Worm (Caenorhabditis elegans) whole organism, early embryonic: ENCODE results near the gene T13A10.64.
"Not testable (repeated sequence)": the region's sequence is repeated elsewhere in the genome, so short reads cannot be mapped to it uniquely, and the experiment has no call there.

Source experiments
- B0310.2 ChIP-seq: sonication (generic microtip); optimal IDR thresholded peaks from 2 replicates; lab custom pipeline; 2016; ENCODE audit warnings: mild to moderate bottlenecking, missing genetic modification characterization, missing compliant biosample characterization
- F13C5.2 ChIP-seq: sonication (generic microtip); optimal IDR thresholded peaks from 2 replicates; lab custom pipeline; 2017; ENCODE audit warnings: mild to moderate bottlenecking, missing genetic modification characterization, inconsistent platforms, missing compliant biosample characterization
- aly-1 ChIP-seq: sonication (generic microtip); optimal IDR thresholded peaks from 2 replicates; lab custom pipeline; 2016; ENCODE audit warnings: missing genetic modification characterization, missing compliant biosample characterization
- ama-1 ChIP-seq: fragments of 150-350 bp; optimal IDR thresholded peaks from 2 replicates; lab custom pipeline; 2014
- ceh-13 ChIP-seq: fragments of 200-800 bp; sonication (Bioruptor generic); optimal IDR thresholded peaks from 2 replicates; lab custom pipeline; 2018; ENCODE audit warnings: mild to moderate bottlenecking, missing genetic modification characterization, missing compliant biosample characterization
- ceh-36 ChIP-seq: sonication (generic microtip); optimal IDR thresholded peaks from 2 replicates; lab custom pipeline; 2016; ENCODE audit warnings: missing genetic modification characterization, inconsistent platforms, missing compliant biosample characterization
- ets-7 ChIP-seq: sonication (generic microtip); optimal IDR thresholded peaks from 2 replicates; lab custom pipeline; 2016; ENCODE audit warnings: missing genotype, missing genetic modification characterization, missing compliant biosample characterization
- flt-1 ChIP-seq: fragments of 200-800 bp; sonication (Bioruptor generic); IDR thresholded peaks from 2 replicates; pipeline ENCODE4 v1.3.6; 2022; ENCODE audit warnings: missing genetic modification characterization, missing compliant biosample characterization
- hmbx-1 ChIP-seq: sonication (generic microtip); optimal IDR thresholded peaks from 2 replicates; lab custom pipeline; 2016; ENCODE audit warnings: mild to moderate bottlenecking, missing genetic modification characterization, missing compliant biosample characterization
- hmg-4 ChIP-seq: fragments of 200-800 bp; sonication (Bioruptor generic); optimal IDR thresholded peaks from 2 replicates; lab custom pipeline; 2018; ENCODE audit warnings: mild to moderate bottlenecking, missing genetic modification characterization, missing compliant biosample characterization
- hnd-1 ChIP-seq: sonication (generic microtip); optimal IDR thresholded peaks from 2 replicates; lab custom pipeline; 2016; ENCODE audit warnings: missing genetic modification characterization, missing compliant biosample characterization
- pes-1 ChIP-seq: fragments of 200-800 bp; sonication (Bioruptor generic); IDR thresholded peaks from 2 replicates; pipeline ENCODE4 v1.3.6; 2022; ENCODE audit warnings: missing genetic modification reagents, missing genetic modification characterization, missing compliant biosample characterization
- scrt-1 ChIP-seq: fragments of 200-800 bp; sonication (Bioruptor generic); IDR thresholded peaks from 2 replicates; pipeline ENCODE4 v1.3.6; 2022; ENCODE audit warnings: missing genetic modification characterization, missing compliant biosample characterization
- sea-1 ChIP-seq: fragments of 200-800 bp; sonication (Bioruptor generic); conservative IDR thresholded peaks from 2 replicates; pipeline ENCODE4 v1.3.6; 2022; ENCODE audit warnings: missing genetic modification characterization, missing compliant biosample characterization
- tbx-11 ChIP-seq: fragments of 200-800 bp; sonication (Bioruptor generic); IDR thresholded peaks from 2 replicates; pipeline ENCODE4 v1.3.6; 2022; ENCODE audit warnings: missing genetic modification characterization, missing compliant biosample characterization
- tbx-37 ChIP-seq: fragments of 200-800 bp; sonication (Bioruptor generic); conservative IDR thresholded peaks from 2 replicates; pipeline ENCODE4 v1.3.6; 2022; ENCODE audit warnings: missing genetic modification reagents, missing genetic modification characterization, missing compliant biosample characterization
- tra-4 ChIP-seq: sonication (generic microtip); optimal IDR thresholded peaks from 2 replicates; lab custom pipeline; 2017; ENCODE audit warnings: missing genetic modification characterization, missing compliant biosample characterization

The T13A10.64 gene

DNA sequence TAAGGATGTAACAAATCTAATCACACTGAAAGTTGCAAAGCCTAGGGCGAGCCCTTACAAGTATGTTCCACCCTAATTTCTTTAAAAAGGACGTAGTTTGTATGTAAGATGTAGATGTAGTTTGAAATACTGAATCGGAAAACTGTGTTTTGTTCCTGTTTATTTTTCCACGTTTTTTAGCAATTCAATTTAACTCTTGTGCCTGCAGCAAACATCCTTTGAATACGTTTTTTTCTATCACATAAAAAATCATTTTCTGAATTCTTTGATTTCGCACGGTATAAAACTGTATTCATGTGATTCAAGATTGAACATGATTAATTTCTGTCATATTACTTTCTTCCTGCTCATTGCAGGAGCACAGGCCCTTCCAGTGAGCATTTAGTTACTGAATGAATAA is 14.7 kb upstream of the T13A10.64 start, which contains the start of gene F58F9.9:
Gene F58F9.9 (plus strand): TSS at position 301 of the 400 bp plus-strand sequence.
- no peak for TF ChIP-seq hnd-1 (tag; lab: Kevin White, UChicago)
- TF ChIP-seq tra-4 (tag; lab: Kevin White, UChicago), result no peak
- no peak for TF ChIP-seq scrt-1 (GFP tag; lab: Robert Waterston, UW)
- no peak for TF ChIP-seq tbx-37 (GFP tag; lab: Robert Waterston, UW)

DNA sequence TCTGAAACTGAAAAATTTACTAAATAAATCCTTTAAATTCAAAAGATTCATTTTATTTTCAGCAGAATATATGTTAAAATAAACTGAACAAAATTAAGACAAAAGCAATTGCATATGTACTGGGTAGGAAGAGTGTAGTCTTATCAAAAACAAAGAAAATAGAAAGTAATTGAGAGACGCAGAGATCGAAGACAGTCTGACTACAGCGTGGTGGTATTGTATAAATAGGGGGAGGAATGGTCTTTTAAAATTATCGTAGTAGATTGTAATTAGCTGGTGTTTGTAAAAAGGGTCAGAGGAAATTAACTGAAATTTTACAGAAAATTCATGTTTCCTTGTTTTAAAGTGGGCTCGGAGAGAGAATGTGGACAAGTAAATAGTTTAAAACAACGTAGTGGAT is 6.2 kb upstream of the T13A10.64 start, which contains the start of gene acox-3:
Gene acox-3 (minus strand): TSS at position 7 of the 400 bp plus-strand sequence.
- TF ChIP-seq scrt-1 (GFP tag; lab: Robert Waterston, UW) (no peak), F13C5.2 (tag; lab: Kevin White, UChicago) (no peak), ama-1 (lab: Kevin White, UChicago) (no peak), sea-1 (GFP tag; lab: Robert Waterston, UW) (no peak), tra-4 (tag; lab: Kevin White, UChicago) (no peak), hmbx-1 (tag; lab: Kevin White, UChicago) (no peak), pes-1 (GFP tag; lab: Robert Waterston, UW) (no peak), hnd-1 (tag; lab: Kevin White, UChicago) (no peak), ceh-13 (GFP tag; lab: Kevin White, UChicago) (no peak), aly-1 (tag; lab: Kevin White, UChicago) (no peak), tbx-11 (GFP tag; lab: Robert Waterston, UW) (no peak), hmg-4 (GFP tag; lab: Kevin White, UChicago) (no peak)

DNA sequence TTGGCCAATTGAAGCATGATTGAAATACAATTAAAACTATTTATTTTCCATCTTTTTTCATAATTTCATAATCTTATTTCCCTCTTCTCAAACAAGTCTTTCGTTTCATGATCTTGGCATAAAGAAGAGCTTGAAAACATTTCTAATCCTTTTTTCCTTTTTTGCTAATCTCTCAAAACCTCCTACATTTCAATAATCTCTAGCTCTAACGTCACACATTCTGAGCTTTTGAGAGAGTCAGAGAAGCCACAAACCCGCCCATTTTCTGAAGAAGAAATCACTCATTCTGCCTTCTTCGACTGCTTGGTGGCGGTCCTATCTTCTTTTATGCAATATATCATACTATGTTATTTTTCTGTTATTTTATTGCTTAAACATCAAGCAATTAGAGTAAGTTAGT is 5.1 kb upstream of the T13A10.64 start, which contains the start of gene F58F9.1:
Gene F58F9.1 (plus strand): TSS at position 251 of the 400 bp plus-strand sequence.
- TF ChIP-seq hmg-4 (GFP tag; lab: Kevin White, UChicago) (no peak), ama-1 (lab: Kevin White, UChicago) (no peak), tra-4 (tag; lab: Kevin White, UChicago) (no peak), ets-7 (no peak), flt-1 (GFP tag; lab: Robert Waterston, UW) (no peak), hmbx-1 (tag; lab: Kevin White, UChicago) (no peak), tbx-37 (GFP tag; lab: Robert Waterston, UW) (no peak), aly-1 (tag; lab: Kevin White, UChicago) (no peak)

DNA sequence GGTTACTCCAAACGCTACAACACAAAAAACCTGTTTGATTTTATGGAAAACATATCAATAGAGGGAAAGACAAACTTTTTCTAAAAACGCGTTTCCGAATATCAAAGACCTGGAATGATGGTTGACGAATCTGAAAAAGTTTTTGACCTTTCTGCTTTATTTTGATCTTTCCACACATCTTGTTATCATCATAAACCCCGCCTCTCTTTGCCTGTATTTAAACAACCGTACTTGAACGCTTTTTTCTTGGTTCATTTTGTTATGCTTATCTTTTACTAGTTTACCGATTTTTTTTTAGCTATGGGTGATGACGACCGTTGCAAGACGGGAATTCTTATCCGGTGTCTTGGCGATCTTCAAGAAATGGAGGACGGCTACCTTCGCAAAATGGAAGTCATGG is 1.7 kb upstream of the T13A10.64 start, which contains the start of gene T13A10.2:
Gene T13A10.2 (plus strand): TSS at position 301 of the 400 bp plus-strand sequence.
- TF ChIP-seq tbx-37 (GFP tag; lab: Robert Waterston, UW); B0310.2 (tag; lab: Kevin White, UChicago); flt-1 (GFP tag; lab: Robert Waterston, UW): not testable (repeated sequence)

DNA sequence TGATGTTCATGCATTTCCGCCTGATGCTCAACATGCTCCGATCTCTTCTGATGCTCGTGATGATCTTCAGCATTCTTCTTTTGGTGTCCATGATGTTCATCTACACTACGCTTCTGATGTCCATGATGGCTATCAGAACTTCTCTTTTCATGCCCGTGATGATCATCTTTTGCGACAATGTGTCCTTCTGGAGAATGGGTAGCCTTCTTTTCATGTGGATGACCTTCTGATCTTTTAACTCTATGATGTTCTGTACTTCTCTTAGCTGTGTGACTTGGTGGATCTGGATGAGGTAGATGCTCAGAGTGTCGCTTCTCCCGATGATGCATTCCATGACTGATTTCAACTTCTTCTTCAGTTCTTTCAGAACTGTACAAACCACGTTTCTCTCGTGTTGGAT is 4.2 kb downstream of the T13A10.64 start:
- TF ChIP-seq hmbx-1 (tag; lab: Kevin White, UChicago) (no peak), tbx-11 (GFP tag; lab: Robert Waterston, UW) (no peak), hnd-1 (tag; lab: Kevin White, UChicago) (no peak), flt-1 (GFP tag; lab: Robert Waterston, UW) (no peak), ama-1 (lab: Kevin White, UChicago) (no peak), ceh-36 (tag; lab: Kevin White, UChicago) (no peak), tbx-37 (GFP tag; lab: Robert Waterston, UW) (no peak), scrt-1 (GFP tag; lab: Robert Waterston, UW) (no peak), B0310.2 (tag; lab: Kevin White, UChicago) (no peak), pes-1 (GFP tag; lab: Robert Waterston, UW) (no peak), tra-4 (tag; lab: Kevin White, UChicago) (no peak), aly-1 (tag; lab: Kevin White, UChicago) (no peak), ets-7 (no peak), ceh-13 (GFP tag; lab: Kevin White, UChicago) (no peak), hmg-4 (GFP tag; lab: Kevin White, UChicago) (no peak), F13C5.2 (tag; lab: Kevin White, UChicago) (no peak), sea-1 (GFP tag; lab: Robert Waterston, UW) (no peak)

DNA sequence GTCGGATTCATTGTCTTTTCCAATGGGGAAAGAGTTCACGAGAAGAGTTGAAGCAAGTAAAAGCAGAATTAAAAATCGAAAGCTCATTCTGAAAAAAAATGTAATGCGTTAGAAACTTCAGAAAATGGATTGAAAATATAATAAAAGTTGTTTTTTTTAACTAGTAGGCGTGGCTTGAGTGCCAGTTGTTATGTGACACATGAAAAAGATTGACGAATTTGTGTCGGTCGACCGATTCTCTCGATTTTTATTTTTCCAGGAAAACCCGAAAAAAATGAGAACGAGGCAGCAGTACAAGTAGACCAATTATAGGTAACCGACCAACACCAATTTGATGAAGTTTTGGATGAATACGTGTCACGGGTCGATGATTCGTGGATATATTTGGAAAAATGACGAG is 5.0 kb downstream of the T13A10.64 start, which contains the start of gene nlp-16:
Gene nlp-16 (minus strand): TSS at position 101 of the 400 bp plus-strand sequence.
- TF ChIP-seq tbx-11 (GFP tag; lab: Robert Waterston, UW), result no peak
- TF ChIP-seq flt-1 (GFP tag; lab: Robert Waterston, UW), result no peak
- TF ChIP-seq ceh-13 (GFP tag; lab: Kevin White, UChicago), result no peak
- no peak for TF ChIP-seq ceh-36 (tag; lab: Kevin White, UChicago)
- TF ChIP-seq sea-1 (GFP tag; lab: Robert Waterston, UW), result no peak
- no peak for TF ChIP-seq tra-4 (tag; lab: Kevin White, UChicago)
- TF ChIP-seq hmg-4 (GFP tag; lab: Kevin White, UChicago), result no peak

DNA sequence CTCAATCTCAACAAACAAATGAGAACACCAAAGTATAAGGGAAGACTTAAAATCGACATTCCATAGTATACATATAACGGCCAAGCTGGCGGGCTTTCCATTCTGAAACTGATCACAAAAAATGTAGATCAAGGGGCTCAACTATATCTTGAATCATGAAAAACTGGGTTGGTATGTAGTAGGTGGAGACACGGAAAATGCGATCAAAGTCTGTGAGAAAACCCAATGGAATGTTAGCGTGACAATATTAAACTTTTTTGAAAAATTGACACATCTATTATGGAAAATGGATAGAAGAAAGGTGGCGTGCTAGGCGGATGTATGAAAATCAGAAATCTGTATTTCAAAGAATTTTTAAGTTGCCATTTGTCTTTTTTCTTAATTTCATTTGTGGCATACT is 8.5 kb downstream of the T13A10.64 start, which contains the start of gene srv-28:
Gene srv-28 (minus strand): TSS at position 101 of the 400 bp plus-strand sequence.
- no peak for TF ChIP-seq ets-7
- no peak for TF ChIP-seq ceh-36 (tag; lab: Kevin White, UChicago)
- no peak for TF ChIP-seq flt-1 (GFP tag; lab: Robert Waterston, UW)
- no peak for TF ChIP-seq B0310.2 (tag; lab: Kevin White, UChicago)
- TF ChIP-seq hmbx-1 (tag; lab: Kevin White, UChicago), result no peak
- TF ChIP-seq sea-1 (GFP tag; lab: Robert Waterston, UW), result no peak
- TF ChIP-seq F13C5.2 (tag; lab: Kevin White, UChicago), result no peak
- TF ChIP-seq scrt-1 (GFP tag; lab: Robert Waterston, UW), result no peak
- TF ChIP-seq tbx-37 (GFP tag; lab: Robert Waterston, UW), result no peak
- TF ChIP-seq tbx-11 (GFP tag; lab: Robert Waterston, UW), result no peak
- TF ChIP-seq ama-1 (lab: Kevin White, UChicago), result no peak
